Fruit fly (Drosophila melanogaster) whole organism, adult: ENCODE data around the gene Ssl2.

Experiments
- CG11617 ChIP-seq: fragments of 200-800 bp; sonication (Bioruptor generic); optimal IDR thresholded peaks from 2 replicates; lab custom pipeline; 2017; ENCODE audit warnings: mild to moderate bottlenecking, missing biosample characterization, missing genetic modification reagents, missing genetic modification characterization
- CG12768 ChIP-seq: fragments of 200-800 bp; sonication (Bioruptor generic); optimal IDR thresholded peaks from 2 replicates; lab custom pipeline; 2017; ENCODE audit warnings: missing biosample characterization, missing genetic modification characterization, mild to moderate bottlenecking, moderate library complexity, missing genetic modification reagents
- CG14711 ChIP-seq: fragments of 200-800 bp; sonication (Bioruptor generic); optimal IDR thresholded peaks from 2 replicates; lab custom pipeline; 2018; ENCODE audit warnings: missing biosample characterization, mild to moderate bottlenecking, missing genetic modification characterization, moderate library complexity
- CG1620 ChIP-seq: fragments of 200-800 bp; sonication (Bioruptor generic); optimal IDR thresholded peaks from 2 replicates; lab custom pipeline; 2016; ENCODE audit warnings: missing biosample characterization, missing genetic modification characterization
- CG33017 ChIP-seq: fragments of 200-800 bp; sonication (Bioruptor generic); optimal IDR thresholded peaks from 2 replicates; lab custom pipeline; 2018; ENCODE audit warnings: missing biosample characterization, mild to moderate bottlenecking, missing genetic modification characterization, moderate library complexity
- CG5204 ChIP-seq: fragments of 200-800 bp; sonication (Bioruptor generic); optimal IDR thresholded peaks from 2 replicates; lab custom pipeline; 2016; ENCODE audit warnings: missing biosample characterization, missing genetic modification characterization
- CG7045 ChIP-seq: fragments of 200-800 bp; sonication (Bioruptor generic); optimal IDR thresholded peaks from 2 replicates; lab custom pipeline; 2017; ENCODE audit warnings: missing biosample characterization, mild to moderate bottlenecking, missing genetic modification characterization
- CG7101 ChIP-seq: fragments of 200-800 bp; sonication (Bioruptor generic); optimal IDR thresholded peaks from 2 replicates; lab custom pipeline; 2018; ENCODE audit warnings: missing biosample characterization, mild to moderate bottlenecking, missing genetic modification characterization, moderate library complexity
- Clk ChIP-seq: fragments of 200-800 bp; sonication (Bioruptor generic); optimal IDR thresholded peaks from 2 replicates; lab custom pipeline; 2017; ENCODE audit warnings: missing biosample characterization, missing genetic modification characterization
- Crg-1 ChIP-seq: fragments of 200-800 bp; sonication (Bioruptor generic); optimal IDR thresholded peaks from 2 replicates; lab custom pipeline; 2016; ENCODE audit warnings: missing biosample characterization, missing genetic modification characterization
- Hr96 ChIP-seq: fragments of 200-800 bp; sonication (Bioruptor generic); optimal IDR thresholded peaks from 2 replicates; lab custom pipeline; 2016; ENCODE audit warnings: missing biosample characterization, missing genetic modification characterization
- Mnt ChIP-seq: fragments of 200-800 bp; sonication (Bioruptor generic); optimal IDR thresholded peaks from 2 replicates; lab custom pipeline; 2016; ENCODE audit warnings: missing biosample characterization, mild to moderate bottlenecking, missing genetic modification characterization
- bab1 ChIP-seq: fragments of 200-800 bp; sonication (Bioruptor generic); optimal IDR thresholded peaks from 3 replicates; lab custom pipeline; 2019; ENCODE audit warnings: missing biosample characterization, mild to moderate bottlenecking, missing genetic modification characterization, moderate library complexity
- cic ChIP-seq: fragments of 200-800 bp; sonication (Bioruptor generic); optimal IDR thresholded peaks from 2 replicates; lab custom pipeline; 2017; ENCODE audit warnings: missing biosample characterization, mild to moderate bottlenecking, missing genetic modification characterization, moderate library complexity
- cnc ChIP-seq, 2 experiments: fragments of >200 bp; optimal IDR thresholded peaks; 2 replicates each; lab custom pipeline; 2017
- kay ChIP-seq: fragments of 200-800 bp; sonication (Bioruptor generic); peaks from one replicate; lab custom pipeline; 2016; ENCODE audit warnings: missing biosample characterization, missing genetic modification characterization, borderline replicate concordance
- ovo ChIP-seq: fragments of 200-800 bp; sonication (Bioruptor generic); optimal IDR thresholded peaks from 2 replicates; lab custom pipeline; 2016; ENCODE audit warnings: missing biosample characterization, missing genetic modification characterization
- pad ChIP-seq: fragments of 200-800 bp; sonication (Bioruptor generic); optimal IDR thresholded peaks from 3 replicates; lab custom pipeline; 2017; ENCODE audit warnings: missing biosample characterization, missing genetic modification characterization, mild to moderate bottlenecking, moderate library complexity, missing genetic modification reagents
- tj ChIP-seq: fragments of 200-800 bp; sonication (Bioruptor generic); optimal IDR thresholded peaks from 3 replicates; lab custom pipeline; 2017; ENCODE audit warnings: missing biosample characterization, mild to moderate bottlenecking, missing genetic modification characterization, moderate library complexity
- toe ChIP-seq: fragments of 200-800 bp; sonication (Bioruptor generic); optimal IDR thresholded peaks from 2 replicates; lab custom pipeline; 2016; ENCODE audit warnings: missing biosample characterization, missing genetic modification characterization

Ssl2 gene

dm6 chr3R:29032542-29032941, at the start of gene Ssl2:
Ssl2 (minus strand) TSS chr3R:29032642.
- TF ChIP-seq CG5204 (GFP tag; lab: Kevin White, UChicago), result no peak
- TF ChIP-seq bab1 (GFP tag; lab: Kevin White, UChicago), result no peak
- no peak for TF ChIP-seq CG33017 (tag; lab: Kevin White, UChicago)
- TF ChIP-seq CG1620 (GFP tag; lab: Kevin White, UChicago), result no peak
- TF ChIP-seq CG14711 (tag; lab: Kevin White, UChicago), result no peak

- TF ChIP-seq Mnt (no peak), CG11617 (GFP tag; lab: Kevin White, UChicago) (no peak), CG5204 (GFP tag; lab: Kevin White, UChicago) (no peak), Hr96 (GFP tag; lab: Kevin White, UChicago) (no peak), cnc (optimal IDR thresholded peaks at IDR 0.05; lab: Kevin White, UChicago) (no peak), Crg-1 (GFP tag; lab: Kevin White, UChicago) (no peak), CG14711 (tag; lab: Kevin White, UChicago) (no peak), toe (GFP tag; lab: Kevin White, UChicago) (no peak), pad (GFP tag; lab: Kevin White, UChicago) (no peak), CG7101 (tag; lab: Kevin White, UChicago) (no peak), CG7045 (GFP tag; lab: Kevin White, UChicago) (no peak), ovo (GFP tag; lab: Kevin White, UChicago) (no peak), CG1620 (GFP tag; lab: Kevin White, UChicago) (no peak), Clk (GFP tag; lab: Kevin White, UChicago) (no peak), CG33017 (tag; lab: Kevin White, UChicago) (no peak), tj (GFP tag; lab: Kevin White, UChicago) (no peak), cic (GFP tag; lab: Kevin White, UChicago) (no peak), CG12768 (GFP tag; lab: Kevin White, UChicago) (no peak)
Observed at dm6 chr3R:29082034-29082433, 49.6 kb upstream of the Ssl2 start.

dm6 chr3R:29077572-29077971, 45.1 kb upstream of the Ssl2 start:
- TF ChIP-seq CG33017 (tag; lab: Kevin White, UChicago) (no peak), pad (GFP tag; lab: Kevin White, UChicago) (no peak), cnc (optimal IDR thresholded peaks at IDR 0.05; lab: Kevin White, UChicago) (no peak), Crg-1 (GFP tag; lab: Kevin White, UChicago) (no peak), kay (GFP tag; lab: Kevin White, UChicago) (peak; percentile 41), tj (GFP tag; lab: Kevin White, UChicago) (peak; percentile 70), Hr96 (GFP tag; lab: Kevin White, UChicago) (no peak), CG11617 (GFP tag; lab: Kevin White, UChicago) (no peak), CG14711 (tag; lab: Kevin White, UChicago) (no peak), CG7045 (GFP tag; lab: Kevin White, UChicago) (no peak)

DNA sequence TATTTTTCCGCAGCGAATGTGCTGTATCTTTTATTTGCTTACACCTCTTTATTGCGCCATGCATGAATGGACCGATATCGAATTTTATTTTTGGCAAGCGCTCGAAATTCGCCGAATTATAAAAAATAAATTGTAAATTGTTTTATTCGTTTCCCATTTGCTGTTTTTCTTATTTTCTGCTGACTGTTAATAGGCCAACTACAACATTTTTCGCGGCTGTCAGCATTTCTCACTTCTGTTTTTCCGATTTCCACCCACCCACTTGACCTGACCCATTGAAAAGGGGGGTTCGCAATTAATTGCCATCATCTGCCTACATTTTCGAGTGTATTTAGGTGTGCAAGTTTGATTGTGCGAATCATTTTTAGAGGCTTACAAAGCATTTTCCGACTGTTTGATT, 44.2 kb upstream of the Ssl2 start:
- TF ChIP-seq tj (GFP tag; lab: Kevin White, UChicago), result peak; percentile 92
- no peak for TF ChIP-seq Mnt
- no peak for TF ChIP-seq cnc (optimal IDR thresholded peaks at IDR 0.05; lab: Kevin White, UChicago)

- TF ChIP-seq CG5204 (GFP tag; lab: Kevin White, UChicago), result no peak
Observed at dm6 chr3R:29075631-29076398, 43.4 kb upstream of the Ssl2 start.

- TF ChIP-seq Clk (GFP tag; lab: Kevin White, UChicago) (no peak), CG12768 (GFP tag; lab: Kevin White, UChicago) (peak; percentile 67), bab1 (GFP tag; lab: Kevin White, UChicago) (no peak), CG7045 (GFP tag; lab: Kevin White, UChicago) (peak; percentile 36), tj (GFP tag; lab: Kevin White, UChicago) (peak; percentile 45), cnc (optimal IDR thresholded peaks at IDR 0.05; lab: Kevin White, UChicago) (no peak), CG33017 (tag; lab: Kevin White, UChicago) (peak; percentile 33), CG14711 (tag; lab: Kevin White, UChicago) (no peak), CG11617 (GFP tag; lab: Kevin White, UChicago) (peak; percentile 2), Mnt (peak; percentile 12), toe (GFP tag; lab: Kevin White, UChicago) (peak; percentile 53), Crg-1 (GFP tag; lab: Kevin White, UChicago) (peak; percentile 37), pad (GFP tag; lab: Kevin White, UChicago) (peak; percentile 8), cic (GFP tag; lab: Kevin White, UChicago) (no peak), CG7101 (tag; lab: Kevin White, UChicago) (peak; percentile 27), kay (GFP tag; lab: Kevin White, UChicago) (peak; percentile 22)
Observed at dm6 chr3R:29074001-29074609, 41.7 kb upstream of the Ssl2 start.
